Fruit fly (Drosophila melanogaster): ENCODE results near the gene Hsc20.

The Hsc20 gene

DNA sequence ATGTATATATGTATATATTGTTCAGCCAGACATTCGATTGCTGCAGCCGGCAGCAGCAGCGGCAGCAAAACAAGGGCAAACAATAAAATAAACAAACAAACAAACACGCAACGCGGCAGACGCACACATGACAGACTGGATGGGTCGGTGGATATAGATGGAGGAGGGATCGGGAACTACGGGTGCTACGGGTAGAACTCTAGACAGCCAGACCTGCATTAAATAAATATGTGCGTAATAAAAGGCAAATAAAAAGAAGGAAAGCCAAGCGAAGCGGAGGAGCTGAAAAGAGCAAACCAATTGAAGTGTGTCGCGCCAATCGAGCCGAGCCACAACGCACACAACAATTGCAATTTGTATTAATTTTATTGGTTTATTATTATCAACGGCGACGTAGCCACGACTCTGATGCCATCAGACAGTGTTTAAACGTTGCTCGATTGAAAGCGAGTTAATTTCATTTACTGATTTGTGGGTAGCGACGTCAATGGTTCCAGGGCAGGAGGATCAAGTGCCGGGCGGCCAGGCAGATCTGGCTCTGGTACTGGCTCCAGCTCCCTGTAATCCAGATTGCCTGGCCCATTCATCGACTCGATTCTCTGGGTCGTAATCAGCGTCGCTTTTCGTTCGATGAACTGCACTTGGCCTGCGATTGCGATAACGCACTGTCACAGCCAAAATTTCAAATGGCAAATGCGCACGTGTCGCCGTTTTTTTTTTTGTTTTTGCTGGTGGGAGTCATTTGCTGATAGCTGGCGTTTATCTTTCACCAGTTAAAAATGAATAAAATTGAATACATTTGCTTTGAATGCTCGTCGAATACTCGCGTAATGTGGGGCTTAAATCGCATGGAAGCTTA, 38.8 kb upstream of the Hsc20 start (continued):
- no peak for TF ChIP-seq gfzf (GFP tag; optimal IDR thresholded peaks at IDR 0.05)
- TF ChIP-seq fru (optimal IDR thresholded peaks at IDR 0.05) = no peak
- peak; percentile 68 for TF ChIP-seq CG10431 (GFP tag; optimal IDR thresholded peaks at IDR 0.05)

DNA sequence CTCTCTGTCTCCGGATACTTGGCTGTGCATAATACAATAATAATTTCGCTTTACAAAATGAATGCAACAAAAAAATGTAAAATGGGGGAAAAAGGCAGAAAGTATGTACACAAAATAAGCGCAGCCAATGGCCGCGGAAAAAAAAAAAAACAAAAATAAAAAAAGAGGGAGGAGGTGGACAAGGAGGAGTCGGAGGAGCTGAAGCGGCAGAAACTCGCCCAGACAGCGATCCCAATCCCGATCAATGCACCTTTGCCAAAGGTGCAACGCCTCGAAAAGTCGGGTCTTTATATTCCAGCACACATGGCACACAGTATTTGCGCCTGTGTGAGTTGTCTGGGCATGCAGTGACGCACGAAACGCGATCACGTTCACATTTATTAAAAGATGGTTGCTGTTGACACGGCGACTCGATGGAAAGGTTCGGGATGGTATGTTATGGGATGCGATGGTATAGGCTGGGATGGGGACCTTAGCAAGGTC, 37.4 kb upstream of the Hsc20 start:
- TF ChIP-seq ATbp (GFP tag; optimal IDR thresholded peaks at IDR 0.05) (no peak), CG4424 (GFP tag; optimal IDR thresholded peaks at IDR 0.05) (no peak), zfh1 (GFP tag; IDR thresholded peaks at IDR 0.05) (0 out of 3 replicates have a peak, but pooled peaks have one; percentile 30), CG12236 (GFP tag; optimal IDR thresholded peaks at IDR 0.05) (no peak), Tbp (GFP tag; optimal IDR thresholded peaks at IDR 0.05) (no peak), dm (GFP tag; optimal IDR thresholded peaks at IDR 0.05) (no peak), ken (GFP tag; IDR thresholded peaks at IDR 0.05) (no peak), bsh (GFP tag; optimal IDR thresholded peaks at IDR 0.05) (peak in 1 of 2 experiments; percentile 20), amos (GFP tag; IDR thresholded peaks at IDR 0.05; ENCODE audit: partially characterized antibody) (no peak), D19B (GFP tag; optimal IDR thresholded peaks at IDR 0.05) (no peak), Sry-δ (GFP tag; optimal IDR thresholded peaks at IDR 0.05) (no peak), lbe (GFP tag; optimal IDR thresholded peaks at IDR 0.05) (peak; percentile 81), CG30431 (GFP tag; optimal IDR thresholded peaks at IDR 0.05) (no peak), nom (GFP tag; optimal IDR thresholded peaks at IDR 0.05) (peak; percentile 75), danr (GFP tag; IDR thresholded peaks at IDR 0.05) (no peak), corto (GFP tag; optimal IDR thresholded peaks at IDR 0.05) (peak; percentile 60)

DNA sequence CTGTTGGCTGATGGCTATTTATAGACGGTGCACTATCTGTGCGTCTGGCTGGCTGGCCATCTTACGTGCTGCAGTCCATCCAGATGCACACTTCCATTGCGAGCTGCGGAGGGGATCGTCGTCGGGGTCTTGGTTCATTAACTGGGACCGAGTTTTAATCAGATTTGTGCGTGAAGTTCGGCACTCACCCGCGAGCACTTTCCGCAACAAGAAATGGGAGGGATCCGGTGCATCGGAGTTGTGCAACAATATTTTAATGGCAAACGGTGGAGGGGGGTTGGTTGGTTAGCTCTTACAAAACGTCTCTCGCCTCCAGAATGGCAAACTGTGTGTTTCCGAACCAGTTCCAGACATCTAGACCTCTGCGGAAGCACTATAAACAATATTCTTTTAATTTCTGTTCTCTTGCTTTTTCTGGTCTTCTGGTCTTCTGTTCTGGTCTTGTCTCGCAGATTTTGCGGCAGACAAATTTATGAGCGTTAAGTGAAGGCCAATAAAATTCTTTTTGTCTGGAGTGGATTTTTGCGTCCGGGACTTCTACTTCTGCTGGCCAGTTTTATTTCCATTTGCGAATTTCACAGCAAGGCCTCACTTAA, 36.2 kb upstream of the Hsc20 start:
- TF ChIP-seq al (GFP tag; IDR thresholded peaks at IDR 0.05) (0 out of 2 replicates have a peak, but pooled peaks have one; percentile 13), CG2202 (tag; optimal IDR thresholded peaks at IDR 0.05) (no peak), nom (GFP tag; optimal IDR thresholded peaks at IDR 0.05) (peak; percentile 38)

DNA sequence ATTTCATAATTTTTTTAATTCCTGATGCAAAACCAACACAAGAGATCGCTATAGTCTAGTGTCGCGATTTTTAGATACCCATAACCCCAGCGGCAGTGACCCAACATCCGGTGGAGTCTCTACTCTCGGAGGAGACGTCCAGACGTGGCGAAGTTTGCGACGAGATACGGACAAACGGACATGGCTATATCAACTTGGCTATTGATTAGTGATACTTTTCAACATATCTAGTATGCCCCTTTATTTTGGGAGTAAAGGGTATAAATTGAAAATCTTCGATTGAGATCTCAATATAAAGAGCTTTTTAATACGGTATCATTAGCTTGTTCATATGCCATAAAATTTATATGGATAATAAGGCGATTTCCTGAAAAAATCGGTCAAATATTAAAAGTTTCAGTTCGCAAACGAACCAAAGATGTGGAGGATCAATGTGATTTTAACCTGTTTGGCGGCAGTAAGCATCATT, 35.4 kb upstream of the Hsc20 start, which contains the start of gene CG33687:
Gene CG33687 (plus strand): TSS at position 419 of the 469 bp plus-strand sequence.
- TF ChIP-seq kni (GFP tag; optimal IDR thresholded peaks at IDR 0.05) (no peak), HLH4C (GFP tag; IDR thresholded peaks at IDR 0.05; ENCODE audit: partially characterized antibody) (no peak), ranshi (GFP tag; IDR thresholded peaks at IDR 0.05) (no peak), B-H2 (GFP tag; optimal IDR thresholded peaks at IDR 0.05) (no peak)

DNA sequence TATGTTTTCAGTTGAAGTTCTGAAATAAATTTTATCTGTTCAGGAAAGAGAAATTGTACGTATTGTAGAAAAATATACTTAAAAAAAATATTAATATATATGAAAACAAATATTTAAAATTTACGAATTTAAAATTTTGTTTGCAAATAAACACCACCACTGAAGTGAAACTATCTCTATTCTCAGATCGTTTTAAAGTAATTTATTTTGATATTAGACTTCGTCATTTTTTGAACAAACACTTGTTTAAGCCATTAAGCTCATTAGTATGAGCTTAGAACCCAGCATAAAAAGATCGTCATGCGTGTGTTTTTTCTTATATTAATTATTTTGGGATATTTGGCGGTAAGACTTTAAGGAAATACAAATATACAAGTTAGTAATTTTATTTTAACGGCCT, 34.0 kb upstream of the Hsc20 start, which contains the start of gene CG33688:
Gene CG33688 (plus strand): TSS at position 301 of the 400 bp plus-strand sequence.
- TF ChIP-seq Sry-β (GFP tag; optimal IDR thresholded peaks at IDR 0.05) (no peak), dmrt99B (tag; optimal IDR thresholded peaks at IDR 0.05) (no peak), CG10274 (GFP tag; optimal IDR thresholded peaks at IDR 0.05) (no peak), ash1 (GFP tag; optimal IDR thresholded peaks at IDR 0.05) (no peak), CG7556 (GFP tag; optimal IDR thresholded peaks at IDR 0.05) (no peak), CG33213 (GFP tag; optimal IDR thresholded peaks at IDR 0.05) (no peak), stc (GFP tag; IDR thresholded peaks at IDR 0.05) (no peak), CG8089 (GFP tag; optimal IDR thresholded peaks at IDR 0.05) (no peak), CG18619 (GFP tag; optimal IDR thresholded peaks at IDR 0.05) (no peak), ssp (GFP tag; IDR thresholded peaks at IDR 0.05) (no peak), CG14441 (GFP tag; IDR thresholded peaks at IDR 0.05) (no peak), onecut (GFP tag; IDR thresholded peaks at IDR 0.05) (no peak), lbe (GFP tag; optimal IDR thresholded peaks at IDR 0.05) (no peak), CG13775 (GFP tag; optimal IDR thresholded peaks at IDR 0.05) (no peak), z (GFP tag; IDR thresholded peaks at IDR 0.05) (no peak), bcd (GFP tag; optimal IDR thresholded peaks at IDR 0.05) (no peak)

All from whole organism, embryonic.